Fruit fly (Drosophila melanogaster) whole organism, adult: ENCODE results near the gene CG33269.

ENCODE experiments used
- CG33017 ChIP-seq: fragments of 200-800 bp; sonication (Bioruptor generic); optimal IDR thresholded peaks from 2 replicates; lab custom pipeline; 2018; ENCODE audit warnings: missing biosample characterization, mild to moderate bottlenecking, missing genetic modification characterization, moderate library complexity
- ovo ChIP-seq: fragments of 200-800 bp; sonication (Bioruptor generic); optimal IDR thresholded peaks from 2 replicates; lab custom pipeline; 2016; ENCODE audit warnings: missing biosample characterization, missing genetic modification characterization

dm6 chr3L:11622750-11623149, 40.8 kb upstream of the CG33269 start:
- no peak for TF ChIP-seq CG33017 (tag; lab: Kevin White, UChicago)
- no peak for TF ChIP-seq ovo
